Fruit fly (Drosophila melanogaster): Measurements from ENCODE around the gene CG17075.
A peak's percentile ranks its signal among the peaks of the same experiment; 100 is the strongest.

Gene CG17075

dm6 chr2L:286421-286820 lies 19.1 kb upstream of the CG17075 start (continued):
- TF ChIP-seq CG18619 (GFP tag; optimal IDR thresholded peaks at IDR 0.05) = peak; percentile 55
- peak; percentile 76 for TF ChIP-seq CG10366 (GFP tag; IDR thresholded peaks at IDR 0.05)
- TF ChIP-seq CG4707 (GFP tag; optimal IDR thresholded peaks at IDR 0.05) = peak; percentile 7
- no peak for TF ChIP-seq CG3995 (GFP tag; optimal IDR thresholded peaks at IDR 0.05)
- TF ChIP-seq CG31365 (tag; optimal IDR thresholded peaks at IDR 0.05) = no peak
- peak; percentile 74 for TF ChIP-seq caup (GFP tag; optimal IDR thresholded peaks at IDR 0.05; ENCODE audit: severe bottlenecking)
- TF ChIP-seq da (GFP tag; optimal IDR thresholded peaks at IDR 0.05) = peak; percentile 37
- TF ChIP-seq CG10959 (GFP tag; IDR thresholded peaks at IDR 0.05) = 0 out of 2 replicates have a peak, but pooled peaks have one; percentile 41
- TF ChIP-seq Camta (GFP tag; optimal IDR thresholded peaks at IDR 0.05) = peak; percentile 42
- no peak for TF ChIP-seq prd (optimal IDR thresholded peaks at IDR 0.05)
- TF ChIP-seq prd (GFP tag; IDR thresholded peaks at IDR 0.05) = peak; percentile 75
- TF ChIP-seq oc (tag; optimal IDR thresholded peaks at IDR 0.05) = peak; percentile 27
- peak; percentile 90 for TF ChIP-seq CG2120 (GFP tag; optimal IDR thresholded peaks at IDR 0.05)
- peak; percentile 63 for TF ChIP-seq Blimp-1 (GFP tag; optimal IDR thresholded peaks at IDR 0.05)
- peak; percentile 82 for TF ChIP-seq schlank (tag; optimal IDR thresholded peaks at IDR 0.05)
- TF ChIP-seq scrt (GFP tag; optimal IDR thresholded peaks at IDR 0.05) = peak; percentile 59
- TF ChIP-seq HmgZ (tag; optimal IDR thresholded peaks at IDR 0.05) = peak; percentile 91
- no peak for TF ChIP-seq CG16813 (GFP tag; IDR thresholded peaks at IDR 0.05; ENCODE audit: partially characterized antibody)
- TF ChIP-seq crc (GFP tag; optimal IDR thresholded peaks at IDR 0.05) = peak; percentile 46
- TF ChIP-seq CG11085 (GFP tag; IDR thresholded peaks at IDR 0.05) = peak; percentile 55; the same call in 1 of the 2 replicates
- peak; percentile 4; the same call in 1 of the 2 replicates for TF ChIP-seq Poxn (GFP tag; IDR thresholded peaks at IDR 0.05)
- TF ChIP-seq toy (GFP tag; IDR thresholded peaks at IDR 0.05) = no peak
- TF ChIP-seq vnd (GFP tag; IDR thresholded peaks at IDR 0.05; ENCODE audit: partially characterized antibody) = no peak
- peak; percentile 54 for TF ChIP-seq CG5245 (GFP tag; optimal IDR thresholded peaks at IDR 0.05)
- no peak for TF ChIP-seq sna (GFP tag; IDR thresholded peaks at IDR 0.05; ENCODE audit: partially characterized antibody)
- TF ChIP-seq B-H1 (GFP tag; IDR thresholded peaks at IDR 0.05) = peak; percentile 57; the same call in 2 of the 3 replicates
- peak; percentile 75 for TF ChIP-seq Xbp1 (GFP tag; optimal IDR thresholded peaks at IDR 0.05)
- TF ChIP-seq CG17385 (GFP tag; optimal IDR thresholded peaks at IDR 0.05) = peak; percentile 70
- no peak for TF ChIP-seq emc (GFP tag; optimal IDR thresholded peaks at IDR 0.05)
- TF ChIP-seq Tbp (GFP tag; optimal IDR thresholded peaks at IDR 0.05) = no peak
- peak; percentile 88 for TF ChIP-seq CG11456 (GFP tag; IDR thresholded peaks at IDR 0.05)
- peak; percentile 63 for TF ChIP-seq ems (GFP tag; optimal IDR thresholded peaks at IDR 0.05)
- TF ChIP-seq Hand (GFP tag; optimal IDR thresholded peaks at IDR 0.05) = peak; percentile 53
- TF ChIP-seq CTCF (GFP tag; optimal IDR thresholded peaks at IDR 0.05) = no peak
- TF ChIP-seq CG12769 (tag; optimal IDR thresholded peaks at IDR 0.05) = peak; percentile 92
- peak; percentile 43 for TF ChIP-seq NC2β (GFP tag; optimal IDR thresholded peaks at IDR 0.05)
- TF ChIP-seq ttk (GFP tag; IDR thresholded peaks at IDR 0.05) = peak; percentile 49; the same call in 1 of the 2 replicates
- TF ChIP-seq Ada2b (GFP tag; IDR thresholded peaks at IDR 0.05) = peak; percentile 67
- TF ChIP-seq CG6272 (GFP tag; IDR thresholded peaks at IDR 0.05) = peak; percentile 35; the same call in 1 of the 2 replicates
- peak; percentile 24 for TF ChIP-seq CG18011 (GFP tag; optimal IDR thresholded peaks at IDR 0.05)
- peak; percentile 70; the same call in 2 of the 3 replicates for TF ChIP-seq ase (GFP tag; IDR thresholded peaks at IDR 0.05)
- no peak for TF ChIP-seq wor (GFP tag; IDR thresholded peaks at IDR 0.05)
- TF ChIP-seq CG1602 (GFP tag; optimal IDR thresholded peaks at IDR 0.05) = no peak
- TF ChIP-seq HHEX (GFP tag; optimal IDR thresholded peaks at IDR 0.05) = peak; percentile 47
- peak; percentile 71; the same call in 2 of the 3 replicates for TF ChIP-seq Mrtf (GFP tag; IDR thresholded peaks at IDR 0.05)
- TF ChIP-seq Ptx1 (GFP tag; IDR thresholded peaks at IDR 0.05) = peak; percentile 69
- peak; percentile 53 for TF ChIP-seq Bteb2 (GFP tag; optimal IDR thresholded peaks at IDR 0.05)
- TF ChIP-seq CG9215 (GFP tag; IDR thresholded peaks at IDR 0.05) = 0 out of 2 replicates have a peak, but pooled peaks have one; percentile 36
- TF ChIP-seq maf-S (GFP tag; optimal IDR thresholded peaks at IDR 0.05) = no peak
- peak; percentile 88 for TF ChIP-seq Rfx (GFP tag; IDR thresholded peaks at IDR 0.05)
- peak; percentile 44 for TF ChIP-seq CG11398 (GFP tag; optimal IDR thresholded peaks at IDR 0.05)
- no peak for TF ChIP-seq CG42726 (GFP tag; IDR thresholded peaks at IDR 0.05; ENCODE audit: partially characterized antibody)
